Worm (Caenorhabditis elegans): Measurements from ENCODE around the gene cnk-1.

DNA sequence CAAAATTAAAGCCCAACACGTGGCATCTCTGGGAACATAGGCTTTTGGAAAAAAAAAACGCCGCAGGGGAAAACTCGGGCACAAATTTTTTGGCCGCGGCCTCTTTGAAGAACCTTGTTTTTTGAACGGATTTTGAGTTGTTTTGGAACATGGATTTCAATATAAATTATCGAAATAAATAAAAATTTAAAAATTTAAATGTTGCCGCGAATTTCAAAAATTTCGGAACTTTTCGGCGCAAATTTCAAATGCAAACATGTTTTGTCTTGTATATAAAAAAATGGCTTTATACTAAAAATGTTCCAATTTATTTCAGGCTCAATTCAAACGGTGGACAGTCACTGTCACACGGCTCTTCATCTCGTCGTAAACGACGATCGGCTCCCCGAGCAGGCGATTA is 27.0 kb upstream of the cnk-1 start:
- no peak for TF ChIP-seq ets-4 (GFP tag; optimal IDR thresholded peaks at IDR 0.05)
- no peak; the same call in 1 of the 2 replicates for TF ChIP-seq C06A6.2 (GFP tag; conservative IDR thresholded peaks at IDR 0.05)
- TF ChIP-seq hrde-1 (tag; optimal IDR thresholded peaks at IDR 0.05; ENCODE audit: borderline replicate concordance), result no peak
- no peak for TF ChIP-seq B0261.1 (tag; optimal IDR thresholded peaks at IDR 0.05)
- TF ChIP-seq aptf-3 (GFP tag; IDR thresholded peaks at IDR 0.05), result no peak
- TF ChIP-seq pha-4 (tag; optimal IDR thresholded peaks at IDR 0.05), result no peak
- TF ChIP-seq mxl-1 (tag; optimal IDR thresholded peaks at IDR 0.05), result no peak
- no peak for TF ChIP-seq rpc-1 (optimal IDR thresholded peaks at IDR 0.05)
- TF ChIP-seq rpc-1 (tag; optimal IDR thresholded peaks at IDR 0.05), result no peak
- no peak for TF ChIP-seq F49E8.2 (tag; optimal IDR thresholded peaks at IDR 0.05; ENCODE audit: insufficient read depth)
- TF ChIP-seq ztf-6 (GFP tag; IDR thresholded peaks at IDR 0.05), result no peak

Data from whole organism, young adult.